Worm (Caenorhabditis elegans) whole organism, L3 larva: Measurements from ENCODE around the gene lin-23.

ENCODE experiments used
- ama-1 ChIP-seq: fragments of 150-350 bp; optimal IDR thresholded peaks from 2 replicates; lab custom pipeline; 2018
- daf-12 ChIP-seq: fragments of 150-350 bp; optimal IDR thresholded peaks from 2 replicates; lab custom pipeline; 2014; ENCODE audit warnings: missing biosample characterization, missing genetic modification reagents, missing genetic modification characterization
- elt-3 ChIP-seq, 3 experiments: fragments of 150-350 bp in 1 of 3; sonication (generic microtip) in 2 of 3; optimal IDR thresholded peaks; 2 replicates in 2 of 3; 4 replicates in 1 of 3; lab custom pipeline; 2014 to 2017; ENCODE audit warnings: missing biosample characterization in 3 of 3, missing genetic modification characterization in 3 of 3
- nhr-12 ChIP-seq: fragments of 150-350 bp; optimal IDR thresholded peaks from 2 replicates; lab custom pipeline; 2014; ENCODE audit warnings: missing biosample characterization, missing genetic modification characterization
- pqm-1 ChIP-seq: fragments of 150-350 bp; optimal IDR thresholded peaks from 2 replicates; lab custom pipeline; 2017; ENCODE audit warnings: missing biosample characterization, missing genetic modification characterization, inconsistent platforms
- unc-39 ChIP-seq: sonication (generic microtip); optimal IDR thresholded peaks from 4 replicates; lab custom pipeline; 2017; ENCODE audit warnings: missing biosample characterization, missing genetic modification characterization

- no peak for TF ChIP-seq daf-12 (tag; lab: Kevin White, UChicago)
- TF ChIP-seq ama-1, result no peak
- TF ChIP-seq unc-39 (tag; lab: Kevin White, UChicago), result no peak
- TF ChIP-seq pqm-1 (tag; lab: Kevin White, UChicago), result peak; percentile 8
- no peak for TF ChIP-seq elt-3 (tag; optimal IDR thresholded peaks at IDR 0.05; lab: Kevin White, UChicago)
- TF ChIP-seq nhr-12 (tag; lab: Kevin White, UChicago), result no peak
These were observed 12.1 kb downstream of the lin-23 start, which contains the start of gene F58F12.1 for ce11 chrII:6383183-6383695.
